Worm (Caenorhabditis elegans): Measurements from ENCODE around the gene vdac-1.

The vdac-1 gene

DNA sequence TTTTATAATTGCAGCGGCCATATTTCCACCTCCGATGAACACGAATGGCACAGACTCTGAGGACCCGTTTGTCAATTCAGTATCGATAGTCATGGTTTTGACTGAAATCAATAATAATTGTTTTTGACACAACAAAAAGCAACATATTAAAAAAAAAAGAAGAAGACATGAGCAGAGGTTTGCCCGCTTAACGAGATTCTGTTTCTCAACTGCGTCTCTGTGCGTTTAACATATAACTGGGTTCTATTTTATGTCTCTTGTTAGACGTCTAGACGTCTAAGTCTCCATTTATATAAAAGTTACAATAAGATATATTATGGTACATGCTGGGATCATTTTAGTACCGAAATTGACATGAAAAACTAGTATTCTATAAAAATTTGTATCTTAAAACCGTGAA lies 30.5 kb downstream of the vdac-1 start, which contains the start of gene pycr-4:
Gene pycr-4, minus strand, starts transcription at position 101 of the 400 bp plus-strand sequence.
- no peak for TF ChIP-seq tbx-8 (GFP tag; optimal IDR thresholded peaks at IDR 0.05)
- no peak for TF ChIP-seq lin-13 (tag; optimal IDR thresholded peaks at IDR 0.05)
- no peak for TF ChIP-seq lin-32 (GFP tag; optimal IDR thresholded peaks at IDR 0.05)
- no peak for TF ChIP-seq ham-2 (GFP tag; optimal IDR thresholded peaks at IDR 0.05)
- no peak for TF ChIP-seq sptf-1 (tag; optimal IDR thresholded peaks at IDR 0.05)
- no peak for TF ChIP-seq bed-3 (GFP tag; optimal IDR thresholded peaks at IDR 0.05)
- TF ChIP-seq blmp-1 (tag; optimal IDR thresholded peaks at IDR 0.05) = no peak
- no peak for TF ChIP-seq lsy-2 (tag; optimal IDR thresholded peaks at IDR 0.05)
- TF ChIP-seq elt-3 (tag; optimal IDR thresholded peaks at IDR 0.05) = no peak
- no peak for TF ChIP-seq ceh-39 (tag; optimal IDR thresholded peaks at IDR 0.05)
- TF ChIP-seq ceh-43 (GFP tag; optimal IDR thresholded peaks at IDR 0.05) = no peak
- TF ChIP-seq sem-2 (GFP tag; optimal IDR thresholded peaks at IDR 0.05) = no peak
- no peak for TF ChIP-seq pha-4 (tag; optimal IDR thresholded peaks at IDR 0.05)
- TF ChIP-seq zip-8 (tag; optimal IDR thresholded peaks at IDR 0.05) = no peak
- no peak for TF ChIP-seq nhr-28 (tag; optimal IDR thresholded peaks at IDR 0.05)
- no peak for TF ChIP-seq nhr-12 (tag; optimal IDR thresholded peaks at IDR 0.05)
- TF ChIP-seq nhr-237 (tag; optimal IDR thresholded peaks at IDR 0.05) = no peak
- no peak for TF ChIP-seq nhr-2 (tag; optimal IDR thresholded peaks at IDR 0.05)
- TF ChIP-seq ztf-11 (tag; optimal IDR thresholded peaks at IDR 0.05) = no peak

DNA sequence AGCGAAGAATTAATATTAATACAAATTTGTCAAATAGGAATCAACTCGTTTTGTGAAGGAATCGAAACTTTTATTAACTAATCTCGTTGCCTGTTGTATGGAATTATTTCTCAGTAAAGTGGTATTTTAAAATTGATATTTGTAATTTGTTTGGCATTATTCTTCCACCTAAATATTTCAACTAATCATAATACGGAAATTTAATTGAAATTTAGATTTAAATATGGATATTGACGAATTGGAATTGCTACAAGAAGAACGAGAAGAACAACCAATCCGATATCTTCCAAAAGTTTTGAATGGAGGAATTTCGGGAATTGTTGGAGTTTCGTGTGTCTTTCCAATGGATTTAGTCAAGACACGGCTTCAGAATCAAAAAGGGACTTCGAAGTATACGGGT lies 32.9 kb downstream of the vdac-1 start, which contains the start of gene slc-25A18.2:
Gene slc-25A18.2, plus strand, starts transcription at position 216 of the 400 bp plus-strand sequence.
- TF ChIP-seq cnd-1 (tag; optimal IDR thresholded peaks at IDR 0.05) = no peak
- no peak for TF ChIP-seq lsy-2 (tag; optimal IDR thresholded peaks at IDR 0.05)
- TF ChIP-seq snpc-4 (tag; optimal IDR thresholded peaks at IDR 0.05) = no peak
- TF ChIP-seq unc-62 (GFP tag; optimal IDR thresholded peaks at IDR 0.05) = no peak
- no peak for TF ChIP-seq elt-3 (tag; optimal IDR thresholded peaks at IDR 0.05)
- no peak for TF ChIP-seq nhr-76 (tag; optimal IDR thresholded peaks at IDR 0.05)
- TF ChIP-seq ztf-11 (tag; optimal IDR thresholded peaks at IDR 0.05) = no peak
- TF ChIP-seq pha-4 (tag; optimal IDR thresholded peaks at IDR 0.05) = no peak
- TF ChIP-seq tbx-8 (GFP tag; optimal IDR thresholded peaks at IDR 0.05) = no peak
- TF ChIP-seq ceh-83 (GFP tag; optimal IDR thresholded peaks at IDR 0.05) = no peak
- no peak for TF ChIP-seq nhr-12 (tag; optimal IDR thresholded peaks at IDR 0.05)
- no peak for TF ChIP-seq unc-39 (tag; optimal IDR thresholded peaks at IDR 0.05)
- TF ChIP-seq ham-2 (GFP tag; optimal IDR thresholded peaks at IDR 0.05) = no peak
- TF ChIP-seq M03D4.4 (tag; optimal IDR thresholded peaks at IDR 0.05) = no peak
- no peak for TF ChIP-seq drap-1 (GFP tag; optimal IDR thresholded peaks at IDR 0.05)
- no peak for TF ChIP-seq mls-2 (tag; optimal IDR thresholded peaks at IDR 0.05)
- no peak for TF ChIP-seq bed-3 (GFP tag; optimal IDR thresholded peaks at IDR 0.05)
- no peak for TF ChIP-seq elt-1 (tag; optimal IDR thresholded peaks at IDR 0.05; ENCODE audit: borderline replicate concordance, insufficient read depth)

DNA sequence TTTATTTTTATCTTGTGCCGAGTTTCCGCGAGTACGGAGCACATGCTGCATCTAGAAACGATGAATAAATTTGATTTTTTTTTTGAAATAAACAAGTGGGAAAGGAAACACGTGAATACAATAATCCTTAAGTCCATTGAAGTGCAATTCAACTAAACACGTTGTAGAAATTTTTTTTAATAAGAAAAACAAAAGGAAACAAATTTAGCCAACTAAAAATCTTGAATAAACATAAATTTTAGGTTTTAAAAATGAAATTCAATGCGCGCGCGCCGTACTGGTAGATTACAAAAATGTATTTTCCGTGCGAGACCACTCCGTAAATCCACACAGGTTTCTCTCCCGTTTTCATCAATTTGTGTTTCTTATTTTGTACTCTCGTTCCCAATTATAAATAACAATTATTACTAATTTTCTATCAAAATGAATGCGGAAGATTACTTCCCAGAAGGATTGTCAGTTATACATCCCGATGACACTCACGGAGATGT lies 34.5 kb downstream of the vdac-1 start, which contains the start of the genes plk-3 and F55G1.6:
Gene plk-3, minus strand, starts transcription at position 51 of the 491 bp plus-strand sequence.
Gene F55G1.6, plus strand, starts transcription at position 359 of the 491 bp plus-strand sequence.
- no peak for TF ChIP-seq nhr-12 (tag; optimal IDR thresholded peaks at IDR 0.05)
- TF ChIP-seq snpc-4 (tag; optimal IDR thresholded peaks at IDR 0.05) = no peak
- TF ChIP-seq sptf-1 (tag; optimal IDR thresholded peaks at IDR 0.05) = no peak
- TF ChIP-seq nhr-2 (tag; optimal IDR thresholded peaks at IDR 0.05) = no peak
- no peak for TF ChIP-seq zip-8 (tag; optimal IDR thresholded peaks at IDR 0.05)
- TF ChIP-seq unc-120 (tag; optimal IDR thresholded peaks at IDR 0.05; ENCODE audit: poor library complexity, severe bottlenecking) = no peak
- no peak for TF ChIP-seq mep-1 (tag; optimal IDR thresholded peaks at IDR 0.05)
- no peak for TF ChIP-seq cnd-1 (tag; optimal IDR thresholded peaks at IDR 0.05)
- no peak for TF ChIP-seq drap-1 (GFP tag; optimal IDR thresholded peaks at IDR 0.05)
- no peak for TF ChIP-seq lin-13 (tag; optimal IDR thresholded peaks at IDR 0.05)
- no peak for TF ChIP-seq ceh-39 (tag; optimal IDR thresholded peaks at IDR 0.05)
- TF ChIP-seq ham-2 (GFP tag; optimal IDR thresholded peaks at IDR 0.05) = no peak
- TF ChIP-seq bed-3 (GFP tag; optimal IDR thresholded peaks at IDR 0.05) = no peak
- no peak for TF ChIP-seq ces-1 (GFP tag; optimal IDR thresholded peaks at IDR 0.05)
- no peak for TF ChIP-seq nhr-237 (tag; optimal IDR thresholded peaks at IDR 0.05)
- TF ChIP-seq nhr-28 (tag; optimal IDR thresholded peaks at IDR 0.05) = no peak
- TF ChIP-seq nhr-76 (tag; optimal IDR thresholded peaks at IDR 0.05) = no peak
- TF ChIP-seq hlh-1 (tag; optimal IDR thresholded peaks at IDR 0.05) = no peak

Data from whole organism, mixed stage, embryonic.